Worm (Caenorhabditis elegans): Measurements from ENCODE around the gene str-262.
A peak's percentile ranks its signal among the peaks of the same experiment; 100 is the strongest.

The str-262 gene

ce11 chrV:731330-731729, 21.2 kb downstream of the str-262 start (continued):
- TF ChIP-seq sma-9 (GFP tag; optimal IDR thresholded peaks at IDR 0.05) = peak; percentile 99
- TF ChIP-seq sma-9 (tag; optimal IDR thresholded peaks at IDR 0.05) = peak; percentile 46

DNA sequence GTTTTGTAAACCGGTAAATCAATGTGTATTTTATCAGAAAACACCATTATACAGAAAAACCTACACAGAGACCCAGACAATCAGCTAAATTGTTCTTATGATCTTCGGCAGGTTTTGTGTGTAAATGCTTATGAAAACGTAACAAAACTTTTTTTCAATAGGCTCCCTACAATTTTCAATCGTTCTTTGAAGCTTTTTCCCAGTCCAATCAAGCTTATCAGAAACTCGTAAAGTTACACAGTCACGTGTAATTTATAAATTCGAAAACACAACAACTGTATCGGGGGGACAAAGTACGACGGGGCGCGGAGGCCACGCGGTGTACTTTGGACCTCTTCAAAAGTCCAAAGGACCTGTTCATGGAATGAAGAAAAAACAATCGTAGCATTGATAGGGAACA, 22.4 kb downstream of the str-262 start:
- TF ChIP-seq ztf-1 (GFP tag; conservative IDR thresholded peaks at IDR 0.05) (no peak), aly-2 (tag; optimal IDR thresholded peaks at IDR 0.05) (no peak), blmp-1 (tag; optimal IDR thresholded peaks at IDR 0.05; ENCODE audit: insufficient read depth) (peak; percentile 41), gmeb-1 (tag; optimal IDR thresholded peaks at IDR 0.05) (no peak), ama-1 (optimal IDR thresholded peaks at IDR 0.05) (peak; percentile 63), nhr-25 (tag; optimal IDR thresholded peaks at IDR 0.05) (peak; percentile 67), nhr-129 (tag; optimal IDR thresholded peaks at IDR 0.05) (peak; percentile 82), elt-3 (tag; optimal IDR thresholded peaks at IDR 0.05) (no peak), alr-1 (tag; optimal IDR thresholded peaks at IDR 0.05) (no peak), C34F6.9 (tag; optimal IDR thresholded peaks at IDR 0.05) (peak; percentile 30), unc-62 (GFP tag; optimal IDR thresholded peaks at IDR 0.05) (no peak), lin-11 (tag; optimal IDR thresholded peaks at IDR 0.05) (no peak), snpc-4 (tag; optimal IDR thresholded peaks at IDR 0.05) (no peak), ZK546.5 (tag; optimal IDR thresholded peaks at IDR 0.05) (no peak), nhr-21 (tag; optimal IDR thresholded peaks at IDR 0.05) (peak; percentile 88), nhr-11 (tag; optimal IDR thresholded peaks at IDR 0.05) (no peak), Y55F3AM.14 (GFP tag; optimal IDR thresholded peaks at IDR 0.05) (peak; percentile 92), ceh-82 (tag; optimal IDR thresholded peaks at IDR 0.05) (no peak), crh-2 (tag; optimal IDR thresholded peaks at IDR 0.05) (peak; percentile 82), ztf-11 (tag; optimal IDR thresholded peaks at IDR 0.05) (no peak), sem-4 (tag; optimal IDR thresholded peaks at IDR 0.05) (no peak), dmd-4 (tag; optimal IDR thresholded peaks at IDR 0.05) (no peak), sma-3 (GFP tag; optimal IDR thresholded peaks at IDR 0.05) (peak; percentile 73), mdl-1 (tag; optimal IDR thresholded peaks at IDR 0.05) (peak in 1 of 2 experiments; percentile 60), sma-9 (GFP tag; optimal IDR thresholded peaks at IDR 0.05) (peak; percentile 81), sma-9 (tag; optimal IDR thresholded peaks at IDR 0.05) (no peak), nhr-6 (tag; optimal IDR thresholded peaks at IDR 0.05) (no peak), zag-1 (tag; optimal IDR thresholded peaks at IDR 0.05) (no peak), ceh-16 (tag; optimal IDR thresholded peaks at IDR 0.05) (no peak), lsy-2 (tag; optimal IDR thresholded peaks at IDR 0.05) (peak in 1 of 2 experiments; percentile 62), F13H6.1 (tag; optimal IDR thresholded peaks at IDR 0.05) (peak; percentile 52), skn-1 (tag; optimal IDR thresholded peaks at IDR 0.05) (no peak), fos-1 (tag; optimal IDR thresholded peaks at IDR 0.05) (peak; percentile 20)

- TF ChIP-seq peb-1 (tag; optimal IDR thresholded peaks at IDR 0.05) (no peak), R02D3.7 (tag; optimal IDR thresholded peaks at IDR 0.05) (no peak), crh-2 (tag; optimal IDR thresholded peaks at IDR 0.05) (peak; percentile 65), mab-5 (tag; optimal IDR thresholded peaks at IDR 0.05) (peak; percentile 56), sma-9 (GFP tag; optimal IDR thresholded peaks at IDR 0.05) (peak; percentile 88), sma-9 (tag; optimal IDR thresholded peaks at IDR 0.05) (no peak), ztf-4 (tag; optimal IDR thresholded peaks at IDR 0.05) (peak; percentile 61), nhr-11 (tag; optimal IDR thresholded peaks at IDR 0.05) (no peak), elt-1 (tag; optimal IDR thresholded peaks at IDR 0.05) (no peak), gmeb-1 (tag; optimal IDR thresholded peaks at IDR 0.05) (no peak), unc-55 (GFP tag; optimal IDR thresholded peaks at IDR 0.05) (no peak), Y55F3AM.14 (GFP tag; optimal IDR thresholded peaks at IDR 0.05) (peak; percentile 79), mdl-1 (tag; optimal IDR thresholded peaks at IDR 0.05) (peak in 1 of 2 experiments; percentile 4), unc-39 (tag; optimal IDR thresholded peaks at IDR 0.05) (no peak), ZK546.5 (tag; optimal IDR thresholded peaks at IDR 0.05) (no peak), nhr-21 (tag; optimal IDR thresholded peaks at IDR 0.05) (peak; percentile 82), nhr-237 (tag; optimal IDR thresholded peaks at IDR 0.05) (no peak), dmd-4 (tag; optimal IDR thresholded peaks at IDR 0.05) (no peak), zag-1 (tag; optimal IDR thresholded peaks at IDR 0.05) (no peak), lsy-2 (tag; optimal IDR thresholded peaks at IDR 0.05) (peak in 1 of 2 experiments; percentile 61), sma-3 (GFP tag; optimal IDR thresholded peaks at IDR 0.05) (peak; percentile 3), ztf-11 (tag; optimal IDR thresholded peaks at IDR 0.05) (no peak), mbf-1 (tag; optimal IDR thresholded peaks at IDR 0.05) (no peak), lin-11 (tag; optimal IDR thresholded peaks at IDR 0.05) (no peak), blmp-1 (tag; optimal IDR thresholded peaks at IDR 0.05; ENCODE audit: insufficient read depth) (no peak), sem-4 (tag; optimal IDR thresholded peaks at IDR 0.05) (peak; percentile 21), fos-1 (tag; optimal IDR thresholded peaks at IDR 0.05) (no peak), lin-39 (tag; optimal IDR thresholded peaks at IDR 0.05) (no peak), snpc-4 (tag; optimal IDR thresholded peaks at IDR 0.05) (no peak), F13H6.1 (tag; optimal IDR thresholded peaks at IDR 0.05) (peak; percentile 76), aly-2 (tag; optimal IDR thresholded peaks at IDR 0.05) (no peak), skn-1 (tag; optimal IDR thresholded peaks at IDR 0.05) (no peak), nhr-77 (tag; optimal IDR thresholded peaks at IDR 0.05) (no peak), nhr-23 (tag; optimal IDR thresholded peaks at IDR 0.05) (no peak), lin-13 (GFP tag; optimal IDR thresholded peaks at IDR 0.05) (peak; percentile 42), ztf-1 (GFP tag; conservative IDR thresholded peaks at IDR 0.05) (no peak), elt-3 (tag; optimal IDR thresholded peaks at IDR 0.05) (no peak), C34F6.9 (tag; optimal IDR thresholded peaks at IDR 0.05) (peak; percentile 10), nhr-129 (tag; optimal IDR thresholded peaks at IDR 0.05) (peak; percentile 89), ceh-16 (tag; optimal IDR thresholded peaks at IDR 0.05) (no peak)
These were observed 23.6 kb downstream of the str-262 start for ce11 chrV:728822-729493.
